Fruit fly (Drosophila melanogaster) whole organism, embryonic: ENCODE measurements around the gene Ubc7.

Experiments used
- CG1603 ChIP-seq: fragments of 200-800 bp; sonication (Bioruptor generic); optimal IDR thresholded peaks from 2 replicates; lab custom pipeline; 2019; ENCODE audit warnings: missing biosample characterization, mild to moderate bottlenecking, missing genetic modification characterization, moderate library complexity
- CG18011 ChIP-seq: fragments of 200-800 bp; sonication (Bioruptor generic); optimal IDR thresholded peaks from 2 replicates; lab custom pipeline; 2017; ENCODE audit warnings: missing biosample characterization, missing genetic modification characterization, mild to moderate bottlenecking, moderate library complexity, missing genotype
- CG30020 ChIP-seq: fragments of 200-800 bp; optimal IDR thresholded peaks from 2 replicates; lab custom pipeline; 2019; ENCODE audit warnings: missing biosample characterization, mild to moderate bottlenecking, missing genetic modification characterization, moderate library complexity
- CG7839 ChIP-seq: fragments of 200-800 bp; sonication (Bioruptor generic); optimal IDR thresholded peaks from 3 replicates; lab custom pipeline; 2018; ENCODE audit warnings: missing biosample characterization, mild to moderate bottlenecking, missing genetic modification characterization, moderate library complexity
- CG8478 ChIP-seq: fragments of >200 bp; optimal IDR thresholded peaks from 2 replicates; lab custom pipeline; 2018
- bsh ChIP-seq, 2 experiments: fragments of 200-800 bp; sonication (Bioruptor generic); optimal IDR thresholded peaks; 2 replicates each; lab custom pipeline; 2017 to 2018; ENCODE audit warnings: mild to moderate bottlenecking in 2 of 2, missing biosample characterization in 2 of 2, missing genetic modification characterization in 2 of 2, moderate library complexity in 1 of 2
- chm ChIP-seq: fragments of 200-800 bp; sonication (Bioruptor generic); IDR thresholded peaks from 2 replicates; pipeline ENCODE4 v1.3.6; 2022; ENCODE audit warnings: missing biosample characterization, missing genetic modification characterization
- ci ChIP-seq: fragments of 200-800 bp; sonication (Bioruptor generic); IDR thresholded peaks from 3 replicates; pipeline ENCODE4 v1.3.6; 2022; ENCODE audit warnings: missing biosample characterization, missing genetic modification characterization
- emc ChIP-seq: fragments of 200-800 bp; sonication (Bioruptor generic); optimal IDR thresholded peaks from 2 replicates; lab custom pipeline; 2016; ENCODE audit warnings: missing biosample characterization, missing genetic modification characterization
- salm ChIP-seq: fragments of 200-800 bp; sonication (Bioruptor generic); optimal IDR thresholded peaks from 2 replicates; lab custom pipeline; 2018; ENCODE audit warnings: missing biosample characterization, mild to moderate bottlenecking, missing genetic modification characterization

DNA sequence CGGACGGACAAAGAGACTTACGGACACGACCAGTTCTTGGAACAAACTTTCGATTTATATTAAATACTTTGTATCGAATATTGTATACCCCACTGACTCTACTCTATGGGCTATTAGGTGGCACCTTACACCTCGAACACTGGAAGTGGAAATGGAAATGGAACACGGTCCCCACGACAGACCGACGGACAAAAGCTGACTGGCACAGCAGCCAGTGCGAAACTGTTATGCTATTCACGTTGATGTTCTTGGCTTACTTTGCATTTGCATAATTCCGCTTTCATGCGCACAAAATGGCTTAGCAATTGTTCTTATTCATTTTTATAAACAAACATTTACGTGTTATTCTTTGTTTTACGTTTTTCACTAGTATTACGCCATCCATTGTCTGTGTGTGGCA, 19.4 kb upstream of the Ubc7 start:
- TF ChIP-seq CG1603 (tag; lab: Kevin White, UChicago) (no peak), ci (GFP tag; lab: Robert Waterston, UW) (no peak), salm (tag; lab: Kevin White, UChicago) (no peak), CG18011 (GFP tag; lab: Kevin White, UChicago) (peak; percentile 92), CG30020 (tag; lab: Kevin White, UChicago) (no peak), CG8478 (lab: Kevin White, UChicago) (no peak), chm (GFP tag; lab: Robert Waterston, UW) (no peak), bsh (GFP tag; optimal IDR thresholded peaks at IDR 0.05; lab: Kevin White, UChicago) (no peak), emc (GFP tag; lab: Kevin White, UChicago) (no peak), CG7839 (tag; lab: Kevin White, UChicago) (no peak)
